Worm (Caenorhabditis elegans): Measurements from ENCODE around the gene Y54G2A.18.

- no peak for TF ChIP-seq tbx-37 (GFP tag; conservative IDR thresholded peaks at IDR 0.05)
- no peak for TF ChIP-seq tbx-11 (GFP tag; IDR thresholded peaks at IDR 0.05)
- TF ChIP-seq ama-1 (optimal IDR thresholded peaks at IDR 0.05), result no peak
- no peak for TF ChIP-seq flt-1 (GFP tag; IDR thresholded peaks at IDR 0.05)
- TF ChIP-seq F13C5.2 (tag; optimal IDR thresholded peaks at IDR 0.05), result no peak
- no peak for TF ChIP-seq B0310.2 (tag; optimal IDR thresholded peaks at IDR 0.05)
- no peak for TF ChIP-seq hnd-1 (tag; optimal IDR thresholded peaks at IDR 0.05)
These were observed 41.7 kb downstream of the Y54G2A.18 start, which contains the start of gene clec-85 for ce11 chrIV:2850586-2850985.

Measured in whole organism, early embryonic.